Worm (Caenorhabditis elegans) whole organism, dauer: ENCODE data around the gene nlp-41.

Experiments used
- unc-62 ChIP-seq: sonication (generic microtip); optimal IDR thresholded peaks from 2 replicates; lab custom pipeline; 2017; ENCODE audit warnings: missing biosample characterization, missing genetic modification reagents, missing genetic modification characterization

nlp-41 gene

ce11 chrII:14592629-14593028 lies 41.9 kb downstream of the nlp-41 start:
- no peak for TF ChIP-seq unc-62

ce11 chrII:14593281-14593680 lies 42.6 kb downstream of the nlp-41 start, which contains the start of gene catp-4:
Gene catp-4, plus strand, starts transcription at chrII:14593581.
- no peak for TF ChIP-seq unc-62

ce11 chrII:14597788-14598187 lies 47.1 kb downstream of the nlp-41 start:
- TF ChIP-seq unc-62: no peak

- TF ChIP-seq unc-62: no peak
Observed at ce11 chrII:14598367-14598766, 47.7 kb downstream of the nlp-41 start.

- no peak for TF ChIP-seq unc-62
Observed at ce11 chrII:14599284-14599862, 48.7 kb downstream of the nlp-41 start.

- TF ChIP-seq unc-62: no peak
Observed at ce11 chrII:14599933-14600630, 49.4 kb downstream of the nlp-41 start.

ce11 chrII:14600852-14601313 lies 50.2 kb downstream of the nlp-41 start, which contains the start of gene tps-2:
Gene tps-2, plus strand, starts transcription at chrII:14600902.
- no peak for TF ChIP-seq unc-62
